Fruit fly (Drosophila melanogaster) whole organism, prepupa: ENCODE measurements around the gene CG13059.

ENCODE experiments used
- CG10669 ChIP-seq: fragments of 200-800 bp; sonication (Bioruptor generic); optimal IDR thresholded peaks from 3 replicates; lab custom pipeline; 2018; ENCODE audit warnings: missing biosample characterization, mild to moderate bottlenecking, missing genetic modification characterization, moderate library complexity
- CG11762 ChIP-seq: fragments of 200-800 bp; sonication (Bioruptor generic); optimal IDR thresholded peaks from 3 replicates; lab custom pipeline; 2016; ENCODE audit warnings: missing biosample characterization, missing genetic modification characterization; ENCODE audit not compliant: insufficient read depth
- CG15336 ChIP-seq: fragments of 200-800 bp; sonication (Bioruptor generic); IDR thresholded peaks from 2 replicates; pipeline ENCODE4 v1.3.6; 2022; ENCODE audit warnings: missing biosample characterization, missing genetic modification characterization
- CG6163 ChIP-seq: fragments of 200-800 bp; sonication (Bioruptor generic); IDR thresholded peaks from 3 replicates; pipeline ENCODE4 v1.3.6; 2022; ENCODE audit warnings: missing biosample characterization, missing genetic modification characterization
- CG8632 ChIP-seq: fragments of 200-800 bp; sonication (Bioruptor generic); optimal IDR thresholded peaks from 3 replicates; lab custom pipeline; 2016; ENCODE audit warnings: missing biosample characterization, missing genetic modification characterization
- Ets21C ChIP-seq: fragments of 200-800 bp; sonication (Bioruptor generic); optimal IDR thresholded peaks from 3 replicates; lab custom pipeline; 2016; ENCODE audit warnings: missing biosample characterization, missing genetic modification characterization
- Lpt ChIP-seq: fragments of 200-800 bp; sonication (Bioruptor generic); optimal IDR thresholded peaks from 3 replicates; lab custom pipeline; 2016; ENCODE audit warnings: missing biosample characterization, missing genetic modification characterization
- Sox15 ChIP-seq: fragments of 200-800 bp; sonication (Bioruptor generic); optimal IDR thresholded peaks from 3 replicates; lab custom pipeline; 2016; ENCODE audit warnings: missing biosample characterization, missing genetic modification characterization
- fd59A ChIP-seq: fragments of 200-800 bp; sonication (Bioruptor generic); optimal IDR thresholded peaks from 2 replicates; lab custom pipeline; 2017; ENCODE audit warnings: missing biosample characterization, mild to moderate bottlenecking, missing genetic modification characterization, missing genetic modification reagents
- fkh ChIP-seq: fragments of 200-800 bp; sonication (Bioruptor generic); optimal IDR thresholded peaks from 3 replicates; lab custom pipeline; 2017; ENCODE audit warnings: missing biosample characterization, mild to moderate bottlenecking, missing genetic modification characterization, moderate library complexity
- net ChIP-seq: fragments of 200-800 bp; sonication (Bioruptor generic); optimal IDR thresholded peaks from 3 replicates; lab custom pipeline; 2016; ENCODE audit warnings: missing biosample characterization, missing genetic modification characterization
- pdm3 ChIP-seq: fragments of 200-800 bp; sonication (Bioruptor generic); optimal IDR thresholded peaks from 3 replicates; lab custom pipeline; 2016; ENCODE audit warnings: missing biosample characterization, missing genetic modification characterization
- ss ChIP-seq, 2 experiments: fragments of 200-800 bp; sonication (Bioruptor generic); optimal IDR thresholded peaks; 2 replicates in 1 of 2; 3 replicates in 1 of 2; lab custom pipeline; 2017 to 2018; ENCODE audit warnings: mild to moderate bottlenecking in 2 of 2, missing biosample characterization in 2 of 2, missing genetic modification characterization in 2 of 2, moderate library complexity in 1 of 2

- TF ChIP-seq CG8632 (GFP tag; lab: Kevin White, UChicago) (no peak), CG10669 (GFP tag; lab: Kevin White, UChicago) (no peak), ss (GFP tag; optimal IDR thresholded peaks at IDR 0.05; lab: Kevin White, UChicago) (peak in 1 of 2 experiments; percentile 62), pdm3 (no peak), CG6163 (GFP tag; lab: Robert Waterston, UW) (no peak), fkh (no peak), fd59A (no peak), Sox15 (no peak), CG15336 (GFP tag; lab: Robert Waterston, UW) (no peak), net (GFP tag; lab: Kevin White, UChicago) (no peak), Ets21C (GFP tag; lab: Kevin White, UChicago) (no peak), Lpt (GFP tag; lab: Kevin White, UChicago) (no peak), CG11762 (no peak)
Observed at dm6 chr3L:16281880-16282556, 41.5 kb upstream of the CG13059 start, which contains the start of gene CG13049.
